Worm (Caenorhabditis elegans) whole organism, late embryonic: ENCODE results near the gene F42G2.5.

Experiments used
- T23F11.4 ChIP-seq: fragments of 200-800 bp; sonication (Bioruptor generic); optimal IDR thresholded peaks from 2 replicates; lab custom pipeline; 2018; ENCODE audit warnings: mild to moderate bottlenecking, missing genetic modification characterization, missing compliant biosample characterization
- fkh-10 ChIP-seq: fragments of 150-350 bp; optimal IDR thresholded peaks from 2 replicates; lab custom pipeline; 2014; ENCODE audit warnings: missing biosample characterization, missing genetic modification reagents, missing genetic modification characterization
- tbx-7 ChIP-seq: sonication (generic microtip); optimal IDR thresholded peaks from 2 replicates; lab custom pipeline; 2016; ENCODE audit warnings: missing genotype, missing genetic modification characterization, missing compliant biosample characterization

DNA sequence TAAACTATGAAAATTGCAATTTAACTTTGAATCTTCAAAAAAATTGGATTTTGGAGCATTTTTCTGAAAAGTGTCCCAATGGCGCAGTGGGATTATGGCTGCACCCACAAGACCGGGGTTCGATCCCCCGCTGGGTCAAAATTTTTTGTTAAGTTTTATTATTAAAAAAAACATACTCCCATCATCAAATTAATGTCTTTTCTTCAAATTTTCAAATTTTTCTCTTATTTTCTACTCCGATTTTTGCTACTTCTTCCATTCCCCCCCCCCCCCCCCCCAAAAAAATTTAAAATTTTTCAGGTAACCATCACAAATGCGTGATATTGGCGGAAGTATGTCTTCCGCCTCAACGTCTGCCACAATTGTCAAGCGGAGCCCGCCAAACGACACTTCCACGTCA lies 25.2 kb upstream of the F42G2.5 start, which contains the start of gene vab-19:
- TF ChIP-seq tbx-7 (no peak), fkh-10 (GFP tag; lab: Kevin White, UChicago) (no peak), T23F11.4 (GFP tag; lab: Kevin White, UChicago) (no peak)
